Worm (Caenorhabditis elegans) whole organism, late embryonic: ENCODE data around the gene C14F11.7.

Experiments
- C38D4.7 ChIP-seq: fragments of 200-800 bp; sonication (Bioruptor generic); optimal IDR thresholded peaks from 2 replicates; lab custom pipeline; 2018; ENCODE audit warnings: mild to moderate bottlenecking, missing genetic modification characterization, moderate library complexity, missing compliant biosample characterization
- ama-1 ChIP-seq: fragments of 150-350 bp; optimal IDR thresholded peaks from 2 replicates; lab custom pipeline; 2014
- ceh-9 ChIP-seq: sonication (generic microtip); optimal IDR thresholded peaks from 2 replicates; lab custom pipeline; 2016; ENCODE audit warnings: mild to moderate bottlenecking, missing genetic modification characterization, inconsistent platforms, missing compliant biosample characterization
- nfya-1 ChIP-seq: sonication (generic microtip); optimal IDR thresholded peaks from 2 replicates; lab custom pipeline; 2017; ENCODE audit warnings: missing genetic modification characterization, mild to moderate bottlenecking, missing compliant biosample characterization, antibody characterized with exemption, moderate library complexity
- ttx-3 ChIP-seq: sonication (generic microtip); optimal IDR thresholded peaks from 2 replicates; lab custom pipeline; 2016; ENCODE audit warnings: missing genetic modification reagents, missing genetic modification characterization, missing compliant biosample characterization
- unc-55 ChIP-seq: sonication (generic microtip); optimal IDR thresholded peaks from 2 replicates; lab custom pipeline; 2017; ENCODE audit warnings: missing biosample characterization, missing genetic modification reagents, missing genetic modification characterization
- zip-5 ChIP-seq: sonication (generic microtip); optimal IDR thresholded peaks from 2 replicates; lab custom pipeline; 2016; ENCODE audit warnings: missing genetic modification characterization, missing compliant biosample characterization

ce11 chrX:6235443-6235842 lies 27.1 kb upstream of the C14F11.7 start, which contains the start of gene hsp-43:
- TF ChIP-seq ama-1 (lab: Kevin White, UChicago) (no peak), unc-55 (no peak), ttx-3 (tag; lab: Kevin White, UChicago) (no peak), nfya-1 (tag; lab: Kevin White, UChicago) (no peak), ceh-9 (tag; lab: Kevin White, UChicago) (no peak), zip-5 (no peak), C38D4.7 (GFP tag; lab: Kevin White, UChicago) (no peak)
